Worm (Caenorhabditis elegans) whole organism, L4 larva: ENCODE measurements around the gene D1054.3.
A peak's percentile ranks its signal among the peaks of the same experiment; 100 is the strongest.

Source experiments
- ama-1 ChIP-seq: fragments of 150-350 bp; optimal IDR thresholded peaks from 2 replicates; lab custom pipeline; 2014; ENCODE audit warnings: inconsistent platforms, mixed read lengths
- dmd-8 ChIP-seq: fragments of 200-800 bp; sonication (Bioruptor generic); IDR thresholded peaks from 2 replicates; pipeline ENCODE4 v1.3.6; 2022; ENCODE audit warnings: missing genetic modification characterization, missing compliant biosample characterization
- dve-1 ChIP-seq: sonication (generic microtip); optimal IDR thresholded peaks from 2 replicates; lab custom pipeline; 2017; ENCODE audit warnings: antibody characterized with exemption, mild to moderate bottlenecking, missing genetic modification characterization, missing compliant biosample characterization; ENCODE audit not compliant: insufficient read depth
- lin-39 ChIP-seq: fragments of 150-350 bp; optimal IDR thresholded peaks from 2 replicates; lab custom pipeline; 2014; ENCODE audit warnings: missing biosample characterization, missing genetic modification reagents, missing genetic modification characterization
- nhr-28 ChIP-seq: fragments of 150-350 bp; optimal IDR thresholded peaks from 2 replicates; lab custom pipeline; 2014; ENCODE audit warnings: missing biosample characterization, missing genetic modification characterization
- nhr-48 ChIP-seq: sonication (generic microtip); optimal IDR thresholded peaks from 2 replicates; lab custom pipeline; 2016; ENCODE audit warnings: mild to moderate bottlenecking, missing genetic modification characterization, missing compliant biosample characterization
- php-3 ChIP-seq: fragments of 200-800 bp; sonication (Bioruptor generic); IDR thresholded peaks from 2 replicates; pipeline ENCODE4 v1.3.6; 2022; ENCODE audit warnings: missing genetic modification reagents, missing genetic modification characterization, missing compliant biosample characterization
- snpc-4 ChIP-seq: fragments of 150-350 bp; optimal IDR thresholded peaks from 2 replicates; lab custom pipeline; 2014; ENCODE audit warnings: missing biosample characterization, missing genetic modification characterization

- TF ChIP-seq lin-39 (no peak), dmd-8 (GFP tag; lab: Robert Waterston, UW) (no peak), dve-1 (tag; lab: Kevin White, UChicago) (peak; percentile 35), snpc-4 (tag; lab: Kevin White, UChicago) (no peak), nhr-28 (tag; lab: Kevin White, UChicago) (peak; percentile 97), nhr-48 (peak; percentile 76), php-3 (GFP tag; lab: Robert Waterston, UW) (no peak), ama-1 (no peak)
Observed at ce11 chrV:10726691-10727090, 44.6 kb upstream of the D1054.3 start.
